Worm (Caenorhabditis elegans) whole organism, late embryonic: ENCODE measurements around the gene gld-3.

Experiments
- C38D4.7 ChIP-seq: fragments of 200-800 bp; sonication (Bioruptor generic); optimal IDR thresholded peaks from 2 replicates; lab custom pipeline; 2018; ENCODE audit warnings: mild to moderate bottlenecking, missing genetic modification characterization, moderate library complexity, missing compliant biosample characterization
- ahr-1 ChIP-seq: sonication (generic microtip); optimal IDR thresholded peaks from 2 replicates; lab custom pipeline; 2016; ENCODE audit warnings: missing genetic modification characterization, missing compliant biosample characterization
- ceh-14 ChIP-seq: sonication (generic microtip); optimal IDR thresholded peaks from 2 replicates; lab custom pipeline; 2016; ENCODE audit warnings: missing genotype, missing genetic modification characterization, missing compliant biosample characterization
- ceh-19 ChIP-seq: fragments of 200-800 bp; sonication (Bioruptor generic); optimal IDR thresholded peaks from 2 replicates; lab custom pipeline; 2018; ENCODE audit warnings: mild to moderate bottlenecking, missing genetic modification characterization, missing compliant biosample characterization
- ceh-22 ChIP-seq: sonication (generic microtip); optimal IDR thresholded peaks from 2 replicates; lab custom pipeline; 2017; ENCODE audit warnings: missing biosample characterization, missing genetic modification characterization
- ceh-24 ChIP-seq: sonication (generic microtip); optimal IDR thresholded peaks from 2 replicates; lab custom pipeline; 2016; ENCODE audit warnings: mild to moderate bottlenecking, missing genetic modification characterization, missing compliant biosample characterization
- ceh-30 ChIP-seq: fragments of 150-350 bp; optimal IDR thresholded peaks from 2 replicates; lab custom pipeline; 2014; ENCODE audit warnings: missing biosample characterization, missing genetic modification characterization
- ceh-31 ChIP-seq: sonication (generic microtip); optimal IDR thresholded peaks from 2 replicates; lab custom pipeline; 2016; ENCODE audit warnings: missing genetic modification characterization, missing compliant biosample characterization
- ceh-45 ChIP-seq: fragments of 200-800 bp; sonication (Bioruptor generic); IDR thresholded peaks from 2 replicates; pipeline ENCODE4 v1.3.6; 2022; ENCODE audit warnings: missing genetic modification reagents, missing genetic modification characterization, missing compliant biosample characterization
- ceh-48 ChIP-seq: sonication (generic microtip); optimal IDR thresholded peaks from 2 replicates; lab custom pipeline; 2016; ENCODE audit warnings: missing genetic modification characterization, inconsistent platforms, missing compliant biosample characterization
- ceh-9 ChIP-seq: sonication (generic microtip); optimal IDR thresholded peaks from 2 replicates; lab custom pipeline; 2016; ENCODE audit warnings: mild to moderate bottlenecking, missing genetic modification characterization, inconsistent platforms, missing compliant biosample characterization
- che-1 ChIP-seq: sonication (generic microtip); optimal IDR thresholded peaks from 2 replicates; lab custom pipeline; 2016; ENCODE audit warnings: mild to moderate bottlenecking, missing genetic modification characterization, missing compliant biosample characterization
- dmd-4 ChIP-seq: sonication (generic microtip); optimal IDR thresholded peaks from 2 replicates; lab custom pipeline; 2016; ENCODE audit warnings: borderline replicate concordance, missing genetic modification characterization, missing compliant biosample characterization
- elt-2 ChIP-seq: sonication (generic microtip); optimal IDR thresholded peaks from 2 replicates; lab custom pipeline; 2016; ENCODE audit warnings: missing genetic modification reagents, missing genetic modification characterization, missing compliant biosample characterization
- eyg-1 ChIP-seq: sonication (generic microtip); optimal IDR thresholded peaks from 2 replicates; lab custom pipeline; 2016; ENCODE audit warnings: missing genotype, missing genetic modification characterization, missing compliant biosample characterization
- fax-1 ChIP-seq: sonication (generic microtip); optimal IDR thresholded peaks from 2 replicates; lab custom pipeline; 2016; ENCODE audit warnings: missing genotype, missing genetic modification characterization, missing compliant biosample characterization
- fkh-6 ChIP-seq: sonication (generic microtip); optimal IDR thresholded peaks from 2 replicates; lab custom pipeline; 2016; ENCODE audit warnings: missing genetic modification characterization, missing compliant biosample characterization
- gmeb-2 ChIP-seq: sonication (generic microtip); optimal IDR thresholded peaks from 2 replicates; lab custom pipeline; 2016; ENCODE audit warnings: missing genetic modification characterization, inconsistent platforms, missing compliant biosample characterization
- hlh-8 ChIP-seq: sonication (generic microtip); optimal IDR thresholded peaks from 2 replicates; lab custom pipeline; 2016; ENCODE audit warnings: missing genotype, missing genetic modification characterization, missing compliant biosample characterization
- lim-6 ChIP-seq: sonication (generic microtip); optimal IDR thresholded peaks from 2 replicates; lab custom pipeline; 2016; ENCODE audit warnings: missing genetic modification characterization, missing compliant biosample characterization
- lin-11 ChIP-seq: fragments of 200-800 bp; sonication (Bioruptor generic); optimal IDR thresholded peaks from 2 replicates; lab custom pipeline; 2018; ENCODE audit warnings: mild to moderate bottlenecking, missing genetic modification characterization, missing compliant biosample characterization
- mec-3 ChIP-seq: sonication (generic microtip); optimal IDR thresholded peaks from 2 replicates; lab custom pipeline; 2016; ENCODE audit warnings: borderline replicate concordance, missing genetic modification characterization, missing compliant biosample characterization
- nfya-1 ChIP-seq: sonication (generic microtip); optimal IDR thresholded peaks from 2 replicates; lab custom pipeline; 2017; ENCODE audit warnings: missing genetic modification characterization, mild to moderate bottlenecking, missing compliant biosample characterization, antibody characterized with exemption, moderate library complexity
- nhr-11 ChIP-seq: fragments of 150-350 bp; optimal IDR thresholded peaks from 2 replicates; lab custom pipeline; 2014; ENCODE audit warnings: missing biosample characterization, missing genetic modification characterization
- npax-4 ChIP-seq: sonication (generic microtip); optimal IDR thresholded peaks from 2 replicates; lab custom pipeline; 2016; ENCODE audit warnings: missing genetic modification characterization, missing compliant biosample characterization
- pax-1 ChIP-seq: fragments of 150-350 bp; optimal IDR thresholded peaks from 2 replicates; lab custom pipeline; 2014; ENCODE audit warnings: missing biosample characterization, missing genetic modification characterization
- pqm-1 ChIP-seq: sonication (generic microtip); optimal IDR thresholded peaks from 2 replicates; lab custom pipeline; 2016; ENCODE audit warnings: missing genetic modification characterization, missing compliant biosample characterization
- pros-1 ChIP-seq: fragments of 150-350 bp; optimal IDR thresholded peaks from 2 replicates; lab custom pipeline; 2014; ENCODE audit warnings: missing biosample characterization, missing genetic modification reagents, missing genetic modification characterization
- rnt-1 ChIP-seq: sonication (generic microtip); optimal IDR thresholded peaks from 2 replicates; lab custom pipeline; 2016; ENCODE audit warnings: missing genetic modification characterization, missing compliant biosample characterization
- sdc-2 ChIP-seq: sonication (generic microtip); optimal IDR thresholded peaks from 2 replicates; lab custom pipeline; 2016; ENCODE audit warnings: missing genotype, missing genetic modification characterization, missing compliant biosample characterization
- sox-4 ChIP-seq: sonication (generic microtip); optimal IDR thresholded peaks from 2 replicates; lab custom pipeline; 2017; ENCODE audit warnings: mild to moderate bottlenecking, missing genetic modification characterization, inconsistent platforms, missing compliant biosample characterization
- syd-9 ChIP-seq: sonication (generic microtip); optimal IDR thresholded peaks from 2 replicates; lab custom pipeline; 2016; ENCODE audit warnings: mild to moderate bottlenecking, missing genetic modification characterization, moderate library complexity, missing compliant biosample characterization
- tbx-2 ChIP-seq: sonication (generic microtip); optimal IDR thresholded peaks from 2 replicates; lab custom pipeline; 2016; ENCODE audit warnings: missing genetic modification characterization, missing compliant biosample characterization
- unc-3 ChIP-seq, 2 experiments: fragments of 200-800 bp in 1 of 2; sonication (Bioruptor generic) in 1 of 2; sonication (generic microtip) in 1 of 2; conservative IDR thresholded peaks in 1 of 2; optimal IDR thresholded peaks in 1 of 2; 2 replicates each; pipeline versions ENCODE4 v1.3.6 to Lab custom; 2016 to 2022; ENCODE audit warnings: missing compliant biosample characterization in 2 of 2, missing genetic modification characterization in 2 of 2, missing genetic modification reagents in 1 of 2
- unc-42 ChIP-seq: sonication (generic microtip); optimal IDR thresholded peaks from 2 replicates; lab custom pipeline; 2016; ENCODE audit warnings: missing genotype, missing genetic modification characterization, missing compliant biosample characterization
- unc-86 ChIP-seq: sonication (generic microtip); optimal IDR thresholded peaks from 2 replicates; lab custom pipeline; 2016; ENCODE audit warnings: missing genetic modification characterization, missing compliant biosample characterization
- zip-5 ChIP-seq: sonication (generic microtip); optimal IDR thresholded peaks from 2 replicates; lab custom pipeline; 2016; ENCODE audit warnings: missing genetic modification characterization, missing compliant biosample characterization
- ztf-16 ChIP-seq: sonication (generic microtip); optimal IDR thresholded peaks from 2 replicates; lab custom pipeline; 2017; ENCODE audit warnings: missing genetic modification characterization, missing compliant biosample characterization

The gld-3 gene

DNA sequence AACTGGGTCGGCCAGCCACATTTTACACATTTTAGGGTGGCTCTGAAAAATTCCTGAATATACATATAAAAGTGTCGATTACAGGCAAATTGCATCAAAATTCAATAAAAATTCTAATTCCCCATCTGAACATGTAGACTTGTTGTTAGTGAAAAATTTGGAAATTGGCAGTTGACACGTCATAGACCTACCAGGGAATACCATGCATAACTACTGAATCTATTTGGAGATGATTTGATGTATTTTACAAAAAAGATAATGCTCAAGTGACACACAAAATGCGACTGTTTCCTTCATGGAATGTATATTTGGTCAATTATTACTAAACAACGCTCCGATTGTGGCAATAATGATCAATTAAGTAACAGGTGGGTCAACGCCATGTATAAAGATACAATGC is 6.0 kb upstream of the gld-3 start, which contains the start of gene F10E7.1:
Gene F10E7.1, plus strand, starts transcription at position 301 of the 400 bp plus-strand sequence.
- no peak for TF ChIP-seq gmeb-2 (tag; lab: Kevin White, UChicago)
- TF ChIP-seq mec-3 (tag; lab: Kevin White, UChicago) = no peak
- TF ChIP-seq fkh-6 (tag; lab: Kevin White, UChicago) = no peak
- TF ChIP-seq dmd-4 = no peak
- no peak for TF ChIP-seq pros-1 (tag; lab: Kevin White, UChicago)
- TF ChIP-seq npax-4 (tag; lab: Kevin White, UChicago) = no peak
- TF ChIP-seq C38D4.7 (GFP tag; lab: Kevin White, UChicago) = no peak
- no peak for TF ChIP-seq sox-4 (tag; lab: Kevin White, UChicago)
- no peak for TF ChIP-seq ceh-30 (tag; lab: Kevin White, UChicago)
- TF ChIP-seq unc-3 (GFP tag; conservative IDR thresholded peaks at IDR 0.05; lab: Robert Waterston, UW) = no peak
- TF ChIP-seq unc-3 (tag; optimal IDR thresholded peaks at IDR 0.05; lab: Kevin White, UChicago) = no peak
- no peak for TF ChIP-seq ceh-22 (tag; lab: Kevin White, UChicago)
- no peak for TF ChIP-seq ahr-1 (tag; lab: Kevin White, UChicago)
- no peak for TF ChIP-seq syd-9 (tag; lab: Kevin White, UChicago)
- TF ChIP-seq ceh-19 (GFP tag; lab: Kevin White, UChicago) = no peak
- no peak for TF ChIP-seq fax-1 (tag; lab: Kevin White, UChicago)
- TF ChIP-seq ceh-48 = no peak
- TF ChIP-seq che-1 = no peak
- no peak for TF ChIP-seq lim-6
- no peak for TF ChIP-seq hlh-8 (tag; lab: Kevin White, UChicago)
- no peak for TF ChIP-seq nfya-1 (tag; lab: Kevin White, UChicago)

DNA sequence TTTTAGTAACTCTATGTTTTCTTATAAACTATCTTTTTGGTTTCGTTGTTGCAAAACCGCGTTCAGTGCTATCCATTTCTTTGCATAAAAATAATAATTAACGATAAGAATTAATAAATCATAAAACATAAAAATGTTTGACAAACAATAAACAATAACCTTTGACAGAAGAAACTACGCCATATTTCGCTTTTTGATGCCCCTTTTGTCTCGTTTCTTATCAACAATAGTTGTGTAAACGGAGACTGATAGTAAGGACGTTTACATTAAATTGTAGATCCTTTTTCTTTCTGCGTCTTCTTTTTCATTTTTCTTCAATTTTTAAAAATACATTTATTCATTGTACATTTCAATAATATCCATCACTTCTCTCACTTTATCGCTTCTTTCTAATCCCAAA is 6.6 kb downstream of the gld-3 start:
- no peak for TF ChIP-seq npax-4 (tag; lab: Kevin White, UChicago)
- TF ChIP-seq ztf-16 (tag; lab: Kevin White, UChicago) = no peak
- peak; percentile 74 for TF ChIP-seq elt-2 (tag; lab: Kevin White, UChicago)
- TF ChIP-seq, all 69 proteins: peak for 1

DNA sequence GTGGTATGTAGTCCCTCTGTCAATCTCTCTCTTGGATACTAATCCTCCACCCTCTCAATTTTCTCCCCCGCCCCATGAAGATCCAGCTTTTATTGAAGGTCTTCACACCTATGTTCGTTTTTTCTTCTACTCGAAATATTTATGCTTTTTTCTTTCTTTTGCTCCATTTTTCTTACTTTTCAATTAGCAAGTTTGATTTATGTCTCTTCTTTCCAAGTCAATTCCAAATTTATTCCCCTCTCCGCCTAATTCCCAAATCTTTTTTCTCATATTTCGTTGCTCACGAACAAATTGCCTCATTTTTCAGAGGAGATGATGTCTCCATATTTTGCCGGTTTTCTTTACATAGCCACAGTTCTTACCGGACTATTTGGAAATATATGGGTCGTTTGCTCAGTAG is 11.9 kb downstream of the gld-3 start, which contains the start of gene npr-31:
Gene npr-31, plus strand, starts transcription at position 301 of the 400 bp plus-strand sequence.
- TF ChIP-seq ceh-31 (tag; lab: Kevin White, UChicago) = no peak
- TF ChIP-seq nfya-1 (tag; lab: Kevin White, UChicago) = no peak
- TF ChIP-seq unc-42 = no peak
- TF ChIP-seq npax-4 (tag; lab: Kevin White, UChicago) = no peak
- no peak for TF ChIP-seq tbx-2 (tag; lab: Kevin White, UChicago)
- TF ChIP-seq fkh-6 (tag; lab: Kevin White, UChicago) = no peak
- no peak for TF ChIP-seq nhr-11 (tag; lab: Kevin White, UChicago)
- TF ChIP-seq pqm-1 (tag; lab: Kevin White, UChicago) = no peak
- TF ChIP-seq eyg-1 (tag; lab: Kevin White, UChicago) = no peak
- TF ChIP-seq pax-1 (tag; lab: Kevin White, UChicago) = no peak
- TF ChIP-seq ceh-45 (GFP tag; lab: Robert Waterston, UW) = no peak
- no peak for TF ChIP-seq unc-3 (GFP tag; conservative IDR thresholded peaks at IDR 0.05; lab: Robert Waterston, UW)
- TF ChIP-seq unc-3 (tag; optimal IDR thresholded peaks at IDR 0.05; lab: Kevin White, UChicago) = no peak
- no peak for TF ChIP-seq ceh-14 (tag; lab: Kevin White, UChicago)
- no peak for TF ChIP-seq lin-11 (tag; lab: Kevin White, UChicago)
- no peak for TF ChIP-seq ceh-24 (tag; lab: Kevin White, UChicago)
- TF ChIP-seq ceh-9 (tag; lab: Kevin White, UChicago) = no peak

DNA sequence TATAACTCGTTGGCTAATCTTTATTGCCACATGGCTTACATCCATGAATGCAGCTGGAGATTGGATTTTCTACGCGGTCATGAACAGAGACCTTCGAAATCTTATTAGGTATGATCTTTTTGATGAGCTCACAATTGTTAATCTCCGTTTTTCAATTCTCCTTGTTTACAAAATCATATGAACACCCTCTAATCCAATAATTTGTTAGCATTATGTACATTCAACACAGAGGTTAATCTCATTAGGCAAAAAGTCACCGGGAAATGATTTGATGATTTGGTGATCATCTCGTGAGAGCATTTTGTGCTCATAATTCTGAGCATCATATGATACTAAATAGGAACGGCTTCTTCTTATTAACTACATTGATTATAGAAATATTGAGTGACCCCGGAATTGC is 13.8 kb downstream of the gld-3 start:
- TF ChIP-seq hlh-8 (tag; lab: Kevin White, UChicago) (no peak), zip-5 (tag; lab: Kevin White, UChicago) (no peak), unc-86 (tag; lab: Kevin White, UChicago) (no peak), C38D4.7 (GFP tag; lab: Kevin White, UChicago) (no peak), ceh-45 (GFP tag; lab: Robert Waterston, UW) (no peak), che-1 (no peak), rnt-1 (tag; lab: Kevin White, UChicago) (no peak), ceh-30 (tag; lab: Kevin White, UChicago) (no peak), ceh-22 (tag; lab: Kevin White, UChicago) (no peak), sdc-2 (tag; lab: Kevin White, UChicago) (no peak)
